Worm (Caenorhabditis elegans): ENCODE data around the gene slc-25A18.1.

Gene slc-25A18.1

ce11 chrX:15003891-15004550, at the start of gene slc-25A18.1:
Gene slc-25A18.1 (minus strand): TSS chrX:15003941.
- TF ChIP-seq nhr-80 (tag; optimal IDR thresholded peaks at IDR 0.05) (peak; percentile 37), fkh-3 (tag; optimal IDR thresholded peaks at IDR 0.05) (no peak)

ce11 chrX:15053223-15053933, 49.6 kb upstream of the slc-25A18.1 start, which contains the start of gene H03G16.1:
Gene H03G16.1 (plus strand): TSS chrX:15053883.
- TF ChIP-seq ceh-100 (GFP tag; IDR thresholded peaks at IDR 0.05) (no peak), egl-18 (GFP tag; IDR thresholded peaks at IDR 0.05) (no peak), bed-2 (GFP tag; IDR thresholded peaks at IDR 0.05) (no peak), F39B2.1 (GFP tag; IDR thresholded peaks at IDR 0.05) (no peak), hlh-12 (tag; optimal IDR thresholded peaks at IDR 0.05) (no peak), fkh-3 (tag; optimal IDR thresholded peaks at IDR 0.05) (no peak), lin-35 (GFP tag; optimal IDR thresholded peaks at IDR 0.05) (no peak), ztf-6 (GFP tag; IDR thresholded peaks at IDR 0.05) (no peak), cebp-2 (GFP tag; IDR thresholded peaks at IDR 0.05) (no peak)

ce11 chrX:15052385-15052784, 48.6 kb upstream of the slc-25A18.1 start, which contains the start of gene H03G16.6:
Gene H03G16.6 (plus strand): TSS chrX:15052685.
- TF ChIP-seq F52B5.7 (tag; optimal IDR thresholded peaks at IDR 0.05), result no peak
- TF ChIP-seq hmg-1.2 (GFP tag; IDR thresholded peaks at IDR 0.05), result no peak
- no peak for TF ChIP-seq sptf-2 (GFP tag; optimal IDR thresholded peaks at IDR 0.05)
- no peak for TF ChIP-seq nhr-90 (tag; optimal IDR thresholded peaks at IDR 0.05)
- no peak for TF ChIP-seq Y95B8A.8 (GFP tag; IDR thresholded peaks at IDR 0.05)
- no peak for TF ChIP-seq tlf-1 (GFP tag; optimal IDR thresholded peaks at IDR 0.05)
- no peak for TF ChIP-seq attf-6 (GFP tag; IDR thresholded peaks at IDR 0.05)
- TF ChIP-seq K11D2.4 (GFP tag; IDR thresholded peaks at IDR 0.05), result no peak
- TF ChIP-seq mel-28 (tag; optimal IDR thresholded peaks at IDR 0.05; ENCODE audit: borderline replicate concordance), result no peak
- no peak for TF ChIP-seq ceh-79 (tag; optimal IDR thresholded peaks at IDR 0.05)

- TF ChIP-seq Y95B8A.8 (GFP tag; IDR thresholded peaks at IDR 0.05), result no peak
These were observed 46.3 kb upstream of the slc-25A18.1 start for ce11 chrX:15050006-15050405.

- no peak for TF ChIP-seq snpc-1.1 (tag; optimal IDR thresholded peaks at IDR 0.05; ENCODE audit: insufficient read depth)
- no peak for TF ChIP-seq madf-8 (GFP tag; conservative IDR thresholded peaks at IDR 0.05)
- no peak for TF ChIP-seq ceh-58 (GFP tag; IDR thresholded peaks at IDR 0.05)
- TF ChIP-seq mxl-1 (tag; optimal IDR thresholded peaks at IDR 0.05), result no peak
- TF ChIP-seq mcd-1 (GFP tag; IDR thresholded peaks at IDR 0.05), result no peak
- TF ChIP-seq F57C9.4 (tag; optimal IDR thresholded peaks at IDR 0.05), result no peak
- no peak for TF ChIP-seq rcor-1 (GFP tag; IDR thresholded peaks at IDR 0.05)
- no peak for TF ChIP-seq snpc-4 (GFP tag; optimal IDR thresholded peaks at IDR 0.05)
- no peak for TF ChIP-seq snpc-4 (tag; optimal IDR thresholded peaks at IDR 0.05)
- no peak for TF ChIP-seq fkh-3 (tag; optimal IDR thresholded peaks at IDR 0.05)
- TF ChIP-seq Y53G8AR.9 (GFP tag; conservative IDR thresholded peaks at IDR 0.05), result no peak
- no peak for TF ChIP-seq aptf-2 (GFP tag; conservative IDR thresholded peaks at IDR 0.05)
- no peak for TF ChIP-seq ztf-25 (GFP tag; IDR thresholded peaks at IDR 0.05)
- no peak for TF ChIP-seq madf-10 (tag; optimal IDR thresholded peaks at IDR 0.05)
- TF ChIP-seq tbp1 (GFP tag; optimal IDR thresholded peaks at IDR 0.05), result no peak
- no peak for TF ChIP-seq pha-4 (tag; optimal IDR thresholded peaks at IDR 0.05)
- TF ChIP-seq lag-1 (GFP tag; IDR thresholded peaks at IDR 0.05), result no peak
- TF ChIP-seq lin-35 (GFP tag; optimal IDR thresholded peaks at IDR 0.05), result no peak
- TF ChIP-seq ztf-22 (GFP tag; optimal IDR thresholded peaks at IDR 0.05), result no peak
These were observed 43.8 kb upstream of the slc-25A18.1 start for ce11 chrX:15047541-15047940.

Measured in whole organism, young adult.